Worm (Caenorhabditis elegans): ENCODE results near the gene math-15.

The math-15 gene

ce11 chrII:1893912-1894311, 27.7 kb downstream of the math-15 start, which contains the start of gene C16C4.1:
Gene C16C4.1, plus strand, starts transcription at chrII:1894212.
- TF ChIP-seq ztf-11 (tag; optimal IDR thresholded peaks at IDR 0.05) (no peak), jun-1 (tag; optimal IDR thresholded peaks at IDR 0.05) (no peak), zag-1 (tag; optimal IDR thresholded peaks at IDR 0.05) (no peak), hpl-2 (GFP tag; optimal IDR thresholded peaks at IDR 0.05) (no peak), vab-15 (tag; optimal IDR thresholded peaks at IDR 0.05) (no peak)

ce11 chrII:1895278-1895677, 29.1 kb downstream of the math-15 start, which contains the start of gene C46F9.5:
Gene C46F9.5, plus strand, starts transcription at chrII:1895578.
- TF ChIP-seq ceh-90 (tag; optimal IDR thresholded peaks at IDR 0.05) (no peak), C04F5.9 (tag; optimal IDR thresholded peaks at IDR 0.05) (no peak), dpl-1 (GFP tag; optimal IDR thresholded peaks at IDR 0.05) (no peak), pag-3 (tag; optimal IDR thresholded peaks at IDR 0.05; ENCODE audit: borderline replicate concordance, insufficient read depth) (no peak), mep-1 (tag; optimal IDR thresholded peaks at IDR 0.05) (no peak), lin-15B (tag; optimal IDR thresholded peaks at IDR 0.05) (no peak), nhr-11 (tag; optimal IDR thresholded peaks at IDR 0.05) (no peak), rnt-1 (tag; optimal IDR thresholded peaks at IDR 0.05) (no peak), egl-13 (tag; optimal IDR thresholded peaks at IDR 0.05) (no peak), nhr-90 (tag; optimal IDR thresholded peaks at IDR 0.05; ENCODE audit: poor library complexity) (no peak), fkh-10 (GFP tag; optimal IDR thresholded peaks at IDR 0.05) (no peak), lin-39 (tag; optimal IDR thresholded peaks at IDR 0.05) (no peak), snpc-4 (tag; optimal IDR thresholded peaks at IDR 0.05) (no peak), nhr-76 (tag; optimal IDR thresholded peaks at IDR 0.05) (no peak)

- TF ChIP-seq nhr-76 (tag; optimal IDR thresholded peaks at IDR 0.05) (no peak), unc-30 (tag; optimal IDR thresholded peaks at IDR 0.05) (no peak), ets-5 (GFP tag; IDR thresholded peaks at IDR 0.05) (no peak), jun-1 (tag; optimal IDR thresholded peaks at IDR 0.05) (no peak), snpc-4 (tag; optimal IDR thresholded peaks at IDR 0.05) (no peak), C34B4.2 (tag; optimal IDR thresholded peaks at IDR 0.05) (no peak), nhr-85 (tag) (no peak), zip-4 (GFP tag; optimal IDR thresholded peaks at IDR 0.05) (no peak), nhr-20 (tag; optimal IDR thresholded peaks at IDR 0.05) (no peak), elt-2 (tag; optimal IDR thresholded peaks at IDR 0.05) (no peak), pag-3 (tag; optimal IDR thresholded peaks at IDR 0.05; ENCODE audit: borderline replicate concordance, insufficient read depth) (no peak), nhr-28 (tag; optimal IDR thresholded peaks at IDR 0.05) (no peak), fos-1 (tag; optimal IDR thresholded peaks at IDR 0.05) (no peak), ama-1 (optimal IDR thresholded peaks at IDR 0.05) (no peak)
Observed at ce11 chrII:1895762-1896161, 29.6 kb downstream of the math-15 start, which contains the start of gene math-25. Gene math-25, plus strand, starts transcription at chrII:1896062.

- TF ChIP-seq elt-2 (tag; optimal IDR thresholded peaks at IDR 0.05) = peak; percentile 6
- TF ChIP-seq alr-1 (tag; optimal IDR thresholded peaks at IDR 0.05; ENCODE audit: borderline replicate concordance) = no peak
Observed at ce11 chrII:1897936-1898335, 31.8 kb downstream of the math-15 start, which contains the start of gene C46F9.6. Gene C46F9.6, plus strand, starts transcription at chrII:1898236.

- TF ChIP-seq ceh-8 (GFP tag; optimal IDR thresholded peaks at IDR 0.05) (no peak), unc-98 (GFP tag; IDR thresholded peaks at IDR 0.05) (no peak), unc-30 (tag; optimal IDR thresholded peaks at IDR 0.05) (no peak), nhr-77 (tag; optimal IDR thresholded peaks at IDR 0.05) (no peak), aly-2 (tag; optimal IDR thresholded peaks at IDR 0.05) (no peak), sup-37 (GFP tag; optimal IDR thresholded peaks at IDR 0.05) (no peak), ztf-11 (tag; optimal IDR thresholded peaks at IDR 0.05) (no peak), lsy-2 (tag; optimal IDR thresholded peaks at IDR 0.05) (no peak), unc-86 (tag; optimal IDR thresholded peaks at IDR 0.05) (no peak), grh-1 (GFP tag; IDR thresholded peaks at IDR 0.05) (no peak), hpl-2 (GFP tag; optimal IDR thresholded peaks at IDR 0.05) (no peak), fkh-8 (tag; optimal IDR thresholded peaks at IDR 0.05) (no peak)
Observed at ce11 chrII:1899934-1900333, 33.8 kb downstream of the math-15 start, which contains the start of gene math-24. Gene math-24, plus strand, starts transcription at chrII:1900234.

Measured in whole organism, L1 larva.